Worm (Caenorhabditis elegans) whole organism, young adult: ENCODE results near the gene marc-2.

Source experiments
- B0019.2 ChIP-seq: fragments of 200-800 bp; sonication (Bioruptor generic); conservative IDR thresholded peaks from 2 replicates; pipeline ENCODE4 v1.3.6; 2022; ENCODE audit warnings: missing genetic modification reagents, missing genetic modification characterization, missing compliant biosample characterization
- cebp-1 ChIP-seq, 2 experiments: fragments of 200-800 bp in 1 of 2; sonication (Bioruptor generic) in 1 of 2; sonication (generic microtip) in 1 of 2; IDR thresholded peaks in 1 of 2; optimal IDR thresholded peaks in 1 of 2; 2 replicates each; pipeline versions ENCODE4 v1.3.6 to Lab custom; 2017 to 2022; ENCODE audit warnings: missing compliant biosample characterization in 2 of 2, missing genetic modification characterization in 2 of 2, mild to moderate bottlenecking in 1 of 2, missing genetic modification reagents in 1 of 2, moderate library complexity in 1 of 2
- ceh-40 ChIP-seq: fragments of 200-800 bp; sonication (Bioruptor generic); IDR thresholded peaks from 2 replicates; pipeline ENCODE4 v1.3.6; 2022; ENCODE audit warnings: missing genetic modification characterization, missing compliant biosample characterization
- dpl-1 ChIP-seq: fragments of 150-350 bp; optimal IDR thresholded peaks from 2 replicates; lab custom pipeline; 2014; ENCODE audit warnings: missing biosample characterization, missing genetic modification reagents, missing genetic modification characterization
- ets-4 ChIP-seq: fragments of 200-800 bp; sonication (Bioruptor generic); optimal IDR thresholded peaks from 2 replicates; lab custom pipeline; 2018; ENCODE audit warnings: mild to moderate bottlenecking, missing genetic modification characterization, missing compliant biosample characterization
- hrde-1 ChIP-seq: sonication (generic microtip); optimal IDR thresholded peaks from 2 replicates; lab custom pipeline; 2016; ENCODE audit warnings: missing genetic modification characterization, mild to moderate bottlenecking, missing compliant biosample characterization, moderate library complexity, missing genotype, missing genetic modification reagents, borderline replicate concordance
- lin-26 ChIP-seq: fragments of 200-800 bp; sonication (Bioruptor generic); IDR thresholded peaks from 2 replicates; pipeline ENCODE4 v1.3.6; 2022; ENCODE audit warnings: missing genetic modification reagents, missing genetic modification characterization, missing compliant biosample characterization
- lsl-1 ChIP-seq: fragments of 200-800 bp; sonication (Bioruptor generic); optimal IDR thresholded peaks from 2 replicates; lab custom pipeline; 2018; ENCODE audit warnings: mild to moderate bottlenecking, missing genetic modification characterization, moderate library complexity, missing compliant biosample characterization
- pha-4 ChIP-seq: fragments of 150-350 bp; sonication (generic microtip); optimal IDR thresholded peaks from 2 replicates; lab custom pipeline; 2014; ENCODE audit warnings: missing biosample characterization, missing genetic modification reagents, missing genetic modification characterization

ce11 chrII:10693655-10694054 is 32.9 kb upstream of the marc-2 start, which contains the start of gene gbh-1:
- TF ChIP-seq lsl-1 (GFP tag; lab: Kevin White, UChicago) (no peak), dpl-1 (no peak), lin-26 (GFP tag; lab: Robert Waterston, UW) (no peak), ceh-40 (GFP tag; lab: Robert Waterston, UW) (no peak), hrde-1 (tag; lab: Kevin White, UChicago) (no peak), B0019.2 (GFP tag; lab: Robert Waterston, UW) (no peak), pha-4 (tag; lab: Kevin White, UChicago) (no peak), ets-4 (GFP tag; lab: Kevin White, UChicago) (no peak), cebp-1 (GFP tag; IDR thresholded peaks at IDR 0.05; lab: Robert Waterston, UW) (no peak), cebp-1 (tag; optimal IDR thresholded peaks at IDR 0.05; lab: Kevin White, UChicago) (no peak)
